Worm (Caenorhabditis elegans) whole organism, young adult: Measurements from ENCODE around the gene crh-2.

Experiments used
- B0019.2 ChIP-seq: fragments of 200-800 bp; sonication (Bioruptor generic); conservative IDR thresholded peaks from 2 replicates; pipeline ENCODE4 v1.3.6; 2022; ENCODE audit warnings: missing genetic modification reagents, missing genetic modification characterization, missing compliant biosample characterization
- B0261.1 ChIP-seq: sonication (generic microtip); optimal IDR thresholded peaks from 2 replicates; lab custom pipeline; 2016; ENCODE audit warnings: mild to moderate bottlenecking, missing genetic modification characterization, moderate library complexity, missing compliant biosample characterization
- C17E4.6 ChIP-seq: fragments of 200-800 bp; sonication (Bioruptor generic); IDR thresholded peaks from 2 replicates; pipeline ENCODE4 v1.3.6; 2022; ENCODE audit warnings: missing genetic modification reagents, missing genetic modification characterization, missing compliant biosample characterization
- F23B12.7 ChIP-seq: sonication (generic microtip); optimal IDR thresholded peaks from 2 replicates; lab custom pipeline; 2017; ENCODE audit warnings: missing genetic modification characterization, mild to moderate bottlenecking, missing compliant biosample characterization, antibody characterized with exemption, moderate library complexity; ENCODE audit not compliant: insufficient read depth
- F37B4.10 ChIP-seq: fragments of 200-800 bp; sonication (Bioruptor generic); IDR thresholded peaks from 2 replicates; pipeline ENCODE4 v1.3.6; 2022; ENCODE audit warnings: missing genetic modification characterization, missing compliant biosample characterization
- K11D2.4 ChIP-seq: fragments of 200-800 bp; sonication (Bioruptor generic); IDR thresholded peaks from 2 replicates; pipeline ENCODE4 v1.3.6; 2022; ENCODE audit warnings: missing genetic modification reagents, missing genetic modification characterization, missing compliant biosample characterization
- K12H6.12 ChIP-seq: fragments of 200-800 bp; sonication (Bioruptor generic); optimal IDR thresholded peaks from 2 replicates; lab custom pipeline; 2018; ENCODE audit warnings: mild to moderate bottlenecking, missing genetic modification characterization, missing compliant biosample characterization
- Y53F4B.3 ChIP-seq: fragments of 200-800 bp; sonication (Bioruptor generic); IDR thresholded peaks from 2 replicates; pipeline ENCODE4 v1.3.6; 2022; ENCODE audit warnings: missing genetic modification reagents, missing genetic modification characterization, missing compliant biosample characterization
- Y53G8AR.9 ChIP-seq: fragments of 200-800 bp; sonication (Bioruptor generic); conservative IDR thresholded peaks from 2 replicates; pipeline ENCODE4 v1.3.6; 2022; ENCODE audit warnings: missing genetic modification reagents, missing genetic modification characterization, missing compliant biosample characterization
- Y56A3A.18 ChIP-seq: fragments of 200-800 bp; sonication (Bioruptor generic); IDR thresholded peaks from 2 replicates; pipeline ENCODE4 v1.3.6; 2022; ENCODE audit warnings: missing genetic modification reagents, missing genetic modification characterization, missing compliant biosample characterization
- Y95B8A.8 ChIP-seq: fragments of 200-800 bp; sonication (Bioruptor generic); IDR thresholded peaks from 2 replicates; pipeline ENCODE4 v1.3.6; 2022; ENCODE audit warnings: missing genetic modification reagents, missing genetic modification characterization, missing compliant biosample characterization
- akir-1 ChIP-seq: fragments of 200-800 bp; sonication (Bioruptor generic); optimal IDR thresholded peaks from 2 replicates; lab custom pipeline; 2018; ENCODE audit warnings: mild to moderate bottlenecking, missing genetic modification characterization, moderate library complexity, missing compliant biosample characterization
- aptf-3 ChIP-seq: fragments of 200-800 bp; sonication (Bioruptor generic); IDR thresholded peaks from 2 replicates; pipeline ENCODE4 v1.3.6; 2022; ENCODE audit warnings: missing genetic modification characterization, missing compliant biosample characterization
- athp-1 ChIP-seq: sonication (generic microtip); optimal IDR thresholded peaks from 2 replicates; lab custom pipeline; 2017; ENCODE audit warnings: mild to moderate bottlenecking, missing genetic modification characterization, missing compliant biosample characterization
- bed-2 ChIP-seq: fragments of 200-800 bp; sonication (Bioruptor generic); IDR thresholded peaks from 2 replicates; pipeline ENCODE4 v1.3.6; 2022; ENCODE audit warnings: missing genetic modification reagents, missing genetic modification characterization, missing compliant biosample characterization
- ccch-3 ChIP-seq: fragments of 200-800 bp; sonication (Bioruptor generic); optimal IDR thresholded peaks from 2 replicates; lab custom pipeline; 2018; ENCODE audit warnings: mild to moderate bottlenecking, missing genetic modification characterization, missing compliant biosample characterization
- dox-1 ChIP-seq: fragments of 200-800 bp; sonication (Bioruptor generic); IDR thresholded peaks from 2 replicates; pipeline ENCODE4 v1.3.6; 2022; ENCODE audit warnings: missing genetic modification reagents, missing genetic modification characterization, missing compliant biosample characterization
- dpff-1 ChIP-seq: sonication (generic microtip); optimal IDR thresholded peaks from 2 replicates; lab custom pipeline; 2017; ENCODE audit warnings: mild to moderate bottlenecking, missing genetic modification characterization, missing compliant biosample characterization
- egl-18 ChIP-seq: fragments of 200-800 bp; sonication (Bioruptor generic); IDR thresholded peaks from 2 replicates; pipeline ENCODE4 v1.3.6; 2022; ENCODE audit warnings: missing genetic modification reagents, missing genetic modification characterization, missing compliant biosample characterization
- egl-44 ChIP-seq: fragments of 200-800 bp; sonication (Bioruptor generic); IDR thresholded peaks from 2 replicates; pipeline ENCODE4 v1.3.6; 2022; ENCODE audit warnings: missing genetic modification reagents, missing genetic modification characterization, missing compliant biosample characterization
- egrh-3 ChIP-seq: fragments of 200-800 bp; sonication (Bioruptor generic); IDR thresholded peaks from 2 replicates; pipeline ENCODE4 v1.3.6; 2022; ENCODE audit warnings: missing genetic modification reagents, missing genetic modification characterization, missing compliant biosample characterization
- ekl-4 ChIP-seq: fragments of 200-800 bp; sonication (Bioruptor generic); IDR thresholded peaks from 2 replicates; pipeline ENCODE4 v1.3.6; 2022; ENCODE audit warnings: missing genetic modification reagents, missing genetic modification characterization, missing compliant biosample characterization
- fkh-3 ChIP-seq: sonication (generic microtip); optimal IDR thresholded peaks from 2 replicates; lab custom pipeline; 2016; ENCODE audit warnings: mild to moderate bottlenecking, missing genetic modification characterization, missing compliant biosample characterization
- him-1 ChIP-seq: sonication (generic microtip); optimal IDR thresholded peaks from 2 replicates; lab custom pipeline; 2016; ENCODE audit warnings: missing genotype, missing genetic modification reagents, missing genetic modification characterization, missing compliant biosample characterization
- lag-1 ChIP-seq: fragments of 200-800 bp; sonication (Bioruptor generic); IDR thresholded peaks from 2 replicates; pipeline ENCODE4 v1.3.6; 2022; ENCODE audit warnings: missing genetic modification reagents, missing genetic modification characterization, missing compliant biosample characterization
- let-526 ChIP-seq: fragments of 200-800 bp; sonication (Bioruptor generic); IDR thresholded peaks from 2 replicates; pipeline ENCODE4 v1.3.6; 2022; ENCODE audit warnings: missing genetic modification reagents, missing genetic modification characterization, missing compliant biosample characterization
- lin-26 ChIP-seq: fragments of 200-800 bp; sonication (Bioruptor generic); IDR thresholded peaks from 2 replicates; pipeline ENCODE4 v1.3.6; 2022; ENCODE audit warnings: missing genetic modification reagents, missing genetic modification characterization, missing compliant biosample characterization
- lir-1 ChIP-seq: fragments of 200-800 bp; sonication (Bioruptor generic); conservative IDR thresholded peaks from 2 replicates; pipeline ENCODE4 v1.3.6; 2022; ENCODE audit warnings: missing genetic modification reagents, missing genetic modification characterization, missing compliant biosample characterization
- lsl-1 ChIP-seq: fragments of 200-800 bp; sonication (Bioruptor generic); optimal IDR thresholded peaks from 2 replicates; lab custom pipeline; 2018; ENCODE audit warnings: mild to moderate bottlenecking, missing genetic modification characterization, moderate library complexity, missing compliant biosample characterization
- madf-10 ChIP-seq: sonication (generic microtip); optimal IDR thresholded peaks from 2 replicates; lab custom pipeline; 2016; ENCODE audit warnings: mild to moderate bottlenecking, missing genetic modification characterization, missing compliant biosample characterization
- madf-6 ChIP-seq: fragments of 200-800 bp; sonication (Bioruptor generic); IDR thresholded peaks from 2 replicates; pipeline ENCODE4 v1.3.6; 2022; ENCODE audit warnings: missing genetic modification reagents, missing genetic modification characterization, missing compliant biosample characterization
- madf-8 ChIP-seq: fragments of 200-800 bp; sonication (Bioruptor generic); conservative IDR thresholded peaks from 2 replicates; pipeline ENCODE4 v1.3.6; 2022; ENCODE audit warnings: missing genetic modification reagents, missing genetic modification characterization, missing compliant biosample characterization
- mel-28 ChIP-seq: sonication (generic microtip); optimal IDR thresholded peaks from 2 replicates; lab custom pipeline; 2016; ENCODE audit warnings: borderline replicate concordance, mild to moderate bottlenecking, missing genetic modification characterization, missing compliant biosample characterization
- mes-4 ChIP-seq: sonication (generic microtip); optimal IDR thresholded peaks from 2 replicates; lab custom pipeline; 2016; ENCODE audit warnings: missing genotype, missing genetic modification characterization, missing compliant biosample characterization
- pbrm-1 ChIP-seq: fragments of 200-800 bp; sonication (Bioruptor generic); IDR thresholded peaks from 2 replicates; pipeline ENCODE4 v1.3.6; 2022; ENCODE audit warnings: missing genetic modification reagents, missing genetic modification characterization, missing compliant biosample characterization
- pha-4 ChIP-seq: fragments of 150-350 bp; sonication (generic microtip); optimal IDR thresholded peaks from 2 replicates; lab custom pipeline; 2014; ENCODE audit warnings: missing biosample characterization, missing genetic modification reagents, missing genetic modification characterization
- repo-1 ChIP-seq: sonication (generic microtip); optimal IDR thresholded peaks from 2 replicates; lab custom pipeline; 2017; ENCODE audit warnings: mild to moderate bottlenecking, missing genetic modification characterization, missing compliant biosample characterization
- snpc-1.1 ChIP-seq: sonication (generic microtip); optimal IDR thresholded peaks from 2 replicates; lab custom pipeline; 2017; ENCODE audit warnings: missing genetic modification characterization, mild to moderate bottlenecking, missing compliant biosample characterization, antibody characterized with exemption, moderate library complexity, missing genotype, missing genetic modification reagents; ENCODE audit not compliant: insufficient read depth
- snpc-4 ChIP-seq, 5 experiments: fragments of 150-350 bp in 1 of 5; sonication (generic microtip) in 4 of 5; optimal IDR thresholded peaks; 2 replicates each; lab custom pipeline; 2014 to 2018; ENCODE audit warnings: missing genetic modification characterization in 5 of 5, missing biosample characterization in 3 of 5, antibody characterized with exemption in 2 of 5, mild to moderate bottlenecking in 2 of 5, missing compliant biosample characterization in 2 of 5, missing genotype in 2 of 5, moderate library complexity in 2 of 5, missing genetic modification reagents in 1 of 5
- tbp1 ChIP-seq: fragments of 200-800 bp; sonication (Bioruptor generic); optimal IDR thresholded peaks from 2 replicates; lab custom pipeline; 2018; ENCODE audit warnings: mild to moderate bottlenecking, missing genetic modification characterization, missing compliant biosample characterization
- tbx-9 ChIP-seq: sonication (generic microtip); optimal IDR thresholded peaks from 2 replicates; lab custom pipeline; 2016; ENCODE audit warnings: borderline replicate concordance, missing genetic modification characterization, inconsistent platforms, missing compliant biosample characterization
- tlf-1 ChIP-seq: fragments of 200-800 bp; sonication (Bioruptor generic); optimal IDR thresholded peaks from 2 replicates; lab custom pipeline; 2018; ENCODE audit warnings: mild to moderate bottlenecking, missing genetic modification characterization, missing compliant biosample characterization
- unc-130 ChIP-seq: sonication (generic microtip); optimal IDR thresholded peaks from 2 replicates; lab custom pipeline; 2016; ENCODE audit warnings: missing genetic modification reagents, missing genetic modification characterization, missing compliant biosample characterization
- zim-3 ChIP-seq: sonication (generic microtip); optimal IDR thresholded peaks from 2 replicates; lab custom pipeline; 2017; ENCODE audit warnings: mild to moderate bottlenecking, missing genetic modification characterization, moderate library complexity, missing compliant biosample characterization
- ztf-25 ChIP-seq: fragments of 200-800 bp; sonication (Bioruptor generic); IDR thresholded peaks from 2 replicates; pipeline ENCODE4 v1.3.6; 2022; ENCODE audit warnings: missing genetic modification reagents, missing genetic modification characterization, missing compliant biosample characterization
- ztf-26 ChIP-seq: sonication (generic microtip); optimal IDR thresholded peaks from 2 replicates; lab custom pipeline; 2017; ENCODE audit warnings: missing genetic modification characterization, missing compliant biosample characterization
- ztf-28 ChIP-seq: fragments of 200-800 bp; sonication (Bioruptor generic); IDR thresholded peaks from 2 replicates; pipeline ENCODE4 v1.3.6; 2022; ENCODE audit warnings: missing genetic modification reagents, missing genetic modification characterization, missing compliant biosample characterization
- ztf-3 ChIP-seq: fragments of 200-800 bp; sonication (Bioruptor generic); optimal IDR thresholded peaks from 2 replicates; lab custom pipeline; 2018; ENCODE audit warnings: mild to moderate bottlenecking, missing genetic modification characterization, missing compliant biosample characterization

Gene crh-2

DNA sequence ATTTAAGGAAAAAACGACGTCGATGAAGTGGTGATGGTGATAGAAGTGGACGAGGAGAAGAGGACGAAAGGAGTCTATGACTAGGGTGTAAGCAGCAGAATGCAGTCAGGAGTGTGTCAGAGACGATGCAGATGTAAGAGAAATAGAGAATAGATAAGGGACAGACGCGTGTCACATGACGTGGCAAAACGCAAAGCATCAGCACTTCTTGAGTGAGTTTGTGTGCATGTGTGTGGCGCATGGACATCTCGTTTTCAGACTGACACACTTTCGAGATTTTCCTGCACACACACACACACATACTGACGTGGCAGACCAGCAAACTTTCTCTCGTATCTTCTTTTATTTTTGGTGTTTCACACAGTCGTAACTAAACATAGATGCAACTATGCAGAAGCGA lies 4.9 kb downstream of the crh-2 start (continued):
- no peak for TF ChIP-seq snpc-1.1 (tag; lab: Kevin White, UChicago)
- no peak for TF ChIP-seq fkh-3
- TF ChIP-seq aptf-3 (GFP tag; lab: Robert Waterston, UW), result no peak
- no peak for TF ChIP-seq ekl-4
- no peak for TF ChIP-seq tbx-9 (tag; lab: Kevin White, UChicago)
- no peak for TF ChIP-seq C17E4.6 (GFP tag; lab: Robert Waterston, UW)
- peak; percentile 46 for TF ChIP-seq tbp1 (GFP tag; lab: Kevin White, UChicago)
- TF ChIP-seq madf-8, result no peak
- TF ChIP-seq F23B12.7 (tag; lab: Kevin White, UChicago), result no peak
- TF ChIP-seq lir-1 (GFP tag; lab: Robert Waterston, UW), result no peak
- TF ChIP-seq let-526, result peak; percentile 80
- peak; percentile 64 for TF ChIP-seq ztf-26 (tag; lab: Kevin White, UChicago)
- TF ChIP-seq F37B4.10 (GFP tag; lab: Robert Waterston, UW), result no peak
- no peak for TF ChIP-seq ztf-28
- no peak for TF ChIP-seq mes-4 (tag; lab: Kevin White, UChicago)
- TF ChIP-seq B0019.2 (GFP tag; lab: Robert Waterston, UW), result no peak
- no peak for TF ChIP-seq lsl-1 (GFP tag; lab: Kevin White, UChicago)
- peak; percentile 22 for TF ChIP-seq madf-10 (tag; lab: Kevin White, UChicago)
- peak; percentile 61 for TF ChIP-seq repo-1 (tag; lab: Kevin White, UChicago)
- 0 out of 2 replicates have a peak, but pooled peaks have one; percentile 11 for TF ChIP-seq egrh-3 (GFP tag; lab: Robert Waterston, UW)
- no peak for TF ChIP-seq unc-130 (GFP tag; lab: Kevin White, UChicago)
- no peak for TF ChIP-seq ztf-3 (GFP tag; lab: Kevin White, UChicago)
- TF ChIP-seq dox-1 (GFP tag; lab: Robert Waterston, UW), result peak; percentile 52; the same call in 1 of the 2 replicates
- TF ChIP-seq B0261.1, result no peak
- TF ChIP-seq pbrm-1 (GFP tag; lab: Robert Waterston, UW), result peak; percentile 43; the same call in 1 of the 2 replicates
- no peak for TF ChIP-seq ztf-25 (GFP tag; lab: Robert Waterston, UW)
- TF ChIP-seq ccch-3 (GFP tag; lab: Kevin White, UChicago), result no peak
- TF ChIP-seq Y53F4B.3 (GFP tag; lab: Robert Waterston, UW), result no peak
- no peak for TF ChIP-seq akir-1
- no peak for TF ChIP-seq egl-18 (GFP tag; lab: Robert Waterston, UW)
- TF ChIP-seq him-1 (tag; lab: Kevin White, UChicago), result no peak
- 0 out of 2 replicates have a peak, but pooled peaks have one; percentile 24 for TF ChIP-seq lin-26 (GFP tag; lab: Robert Waterston, UW)
- TF ChIP-seq tlf-1 (GFP tag; lab: Kevin White, UChicago), result peak; percentile 72
- no peak for TF ChIP-seq Y56A3A.18 (GFP tag; lab: Robert Waterston, UW)
- no peak for TF ChIP-seq lag-1 (GFP tag; lab: Robert Waterston, UW)
- no peak for TF ChIP-seq athp-1
- no peak for TF ChIP-seq bed-2
- peak; percentile 57; the same call in 1 of the 2 replicates for TF ChIP-seq Y53G8AR.9 (GFP tag; lab: Robert Waterston, UW)
- no peak for TF ChIP-seq Y95B8A.8 (GFP tag; lab: Robert Waterston, UW)
- no peak for TF ChIP-seq dpff-1
- peak; percentile 20; the same call in 1 of the 2 replicates for TF ChIP-seq madf-6 (GFP tag; lab: Robert Waterston, UW)
- TF ChIP-seq K11D2.4 (GFP tag; lab: Robert Waterston, UW), result 0 out of 2 replicates have a peak, but pooled peaks have one; percentile 50
- TF ChIP-seq zim-3 (tag; lab: Kevin White, UChicago), result no peak
- no peak for TF ChIP-seq snpc-4 (GFP tag; optimal IDR thresholded peaks at IDR 0.05; lab: Kevin White, UChicago)
- TF ChIP-seq snpc-4 (tag; optimal IDR thresholded peaks at IDR 0.05; lab: Kevin White, UChicago), result peak in 3 of 4 experiments; percentile 19 to 56 (median 29)
- TF ChIP-seq egl-44 (GFP tag; lab: Robert Waterston, UW), result peak; percentile 81; the same call in 1 of the 2 replicates
- TF ChIP-seq K12H6.12 (tag; lab: Kevin White, UChicago), result peak; percentile 52
- TF ChIP-seq mel-28 (tag; lab: Kevin White, UChicago), result no peak
- TF ChIP-seq pha-4 (tag; lab: Kevin White, UChicago), result no peak
